Fruit fly (Drosophila melanogaster): ENCODE data around the gene Lk6.

Gene Lk6

dm6 chr3R:11780181-11780688 is 16.0 kb upstream of the Lk6 start (continued):
- TF ChIP-seq CG8388 (GFP tag; optimal IDR thresholded peaks at IDR 0.05): peak; percentile 95
- peak; percentile 63 for TF ChIP-seq CG15479 (GFP tag; optimal IDR thresholded peaks at IDR 0.05)
- no peak for TF ChIP-seq CG33213 (GFP tag; optimal IDR thresholded peaks at IDR 0.05)
- no peak for TF ChIP-seq Ets97D (GFP tag; optimal IDR thresholded peaks at IDR 0.05)
- TF ChIP-seq pum (GFP tag; optimal IDR thresholded peaks at IDR 0.05): peak; percentile 66
- TF ChIP-seq CG12744 (GFP tag; optimal IDR thresholded peaks at IDR 0.05): no peak
- TF ChIP-seq Asciz (GFP tag; optimal IDR thresholded peaks at IDR 0.05): peak; percentile 93
- TF ChIP-seq CG9817 (tag; optimal IDR thresholded peaks at IDR 0.05): peak; percentile 53
- TF ChIP-seq slbo (GFP tag; IDR thresholded peaks at IDR 0.05): no peak
- no peak for TF ChIP-seq luna (GFP tag; optimal IDR thresholded peaks at IDR 0.05)
- no peak for TF ChIP-seq NC2α (GFP tag; optimal IDR thresholded peaks at IDR 0.05)
- TF ChIP-seq fd3F (GFP tag; optimal IDR thresholded peaks at IDR 0.05): no peak
- TF ChIP-seq CG2875 (GFP tag; optimal IDR thresholded peaks at IDR 0.05): peak; percentile 95
- peak; percentile 59; the same call in 1 of the 3 replicates for TF ChIP-seq jigr1 (GFP tag; IDR thresholded peaks at IDR 0.05)
- peak; percentile 95 for TF ChIP-seq CG17359 (tag; optimal IDR thresholded peaks at IDR 0.05)
- TF ChIP-seq phol (tag; optimal IDR thresholded peaks at IDR 0.05): peak; percentile 98
- TF ChIP-seq Blimp-1 (GFP tag; optimal IDR thresholded peaks at IDR 0.05): peak; percentile 93
- TF ChIP-seq Camta (GFP tag; optimal IDR thresholded peaks at IDR 0.05): no peak
- TF ChIP-seq corto (GFP tag; optimal IDR thresholded peaks at IDR 0.05): peak; percentile 51
- peak; percentile 90 for TF ChIP-seq ewg (GFP tag; optimal IDR thresholded peaks at IDR 0.05)
- TF ChIP-seq tup (GFP tag; optimal IDR thresholded peaks at IDR 0.05): no peak
- no peak for TF ChIP-seq ftz-f1 (GFP tag; optimal IDR thresholded peaks at IDR 0.05)
- no peak for TF ChIP-seq CG9215 (GFP tag; IDR thresholded peaks at IDR 0.05)
- TF ChIP-seq Hr51 (GFP tag; optimal IDR thresholded peaks at IDR 0.05): peak; percentile 61 to 86
- TF ChIP-seq btn (GFP tag; optimal IDR thresholded peaks at IDR 0.05): peak; percentile 22
- peak; percentile 87 for TF ChIP-seq trh (GFP tag; optimal IDR thresholded peaks at IDR 0.05)
- TF ChIP-seq Nf-YC (tag; optimal IDR thresholded peaks at IDR 0.05): peak; percentile 50
- TF ChIP-seq knrl (GFP tag; IDR thresholded peaks at IDR 0.05; ENCODE audit: partially characterized antibody): no peak
- peak; percentile 95 for TF ChIP-seq Usf (GFP tag; optimal IDR thresholded peaks at IDR 0.05)
- peak; percentile 60; the same call in 2 of the 3 replicates for TF ChIP-seq gce (GFP tag; IDR thresholded peaks at IDR 0.05)
- TF ChIP-seq CG17829 (tag; optimal IDR thresholded peaks at IDR 0.05): peak; percentile 99
- peak; percentile 70 for TF ChIP-seq CG4360 (GFP tag; IDR thresholded peaks at IDR 0.05)
- peak; percentile 94 for TF ChIP-seq CG11504 (tag; optimal IDR thresholded peaks at IDR 0.05)
- no peak for TF ChIP-seq Dll (GFP tag; IDR thresholded peaks at IDR 0.05; ENCODE audit: partially characterized antibody)
- peak; percentile 87 for TF ChIP-seq CG10462 (GFP tag; optimal IDR thresholded peaks at IDR 0.05)
- peak; percentile 59; the same call in 1 of the 3 replicates for TF ChIP-seq Aef1 (GFP tag; IDR thresholded peaks at IDR 0.05)
- TF ChIP-seq jing (GFP tag; optimal IDR thresholded peaks at IDR 0.05): peak; percentile 81
- no peak for TF ChIP-seq CG10321 (GFP tag; IDR thresholded peaks at IDR 0.05)
- TF ChIP-seq Lhr (GFP tag; optimal IDR thresholded peaks at IDR 0.05): peak; percentile 89
- no peak for TF ChIP-seq schlank (tag; optimal IDR thresholded peaks at IDR 0.05)
- peak; percentile 3 for TF ChIP-seq CG12236 (GFP tag; optimal IDR thresholded peaks at IDR 0.05)
- TF ChIP-seq sisA (GFP tag; IDR thresholded peaks at IDR 0.05): peak; percentile 89
- TF ChIP-seq caup (GFP tag; optimal IDR thresholded peaks at IDR 0.05; ENCODE audit: severe bottlenecking): peak; percentile 58
- TF ChIP-seq sim (GFP tag; IDR thresholded peaks at IDR 0.05): peak; percentile 89
- peak in 1 of 2 experiments; percentile 92 for TF ChIP-seq Eip74EF (GFP tag; optimal IDR thresholded peaks at IDR 0.05)
- TF ChIP-seq CG3995 (GFP tag; optimal IDR thresholded peaks at IDR 0.05): peak; percentile 11
- no peak for TF ChIP-seq CG12071 (GFP tag; optimal IDR thresholded peaks at IDR 0.05)
- TF ChIP-seq Trl (optimal IDR thresholded peaks at IDR 0.05): peak; percentile 37 to 82
- TF ChIP-seq Trl (GFP tag; optimal IDR thresholded peaks at IDR 0.05): peak; percentile 8
- peak; percentile 78 for TF ChIP-seq cg (GFP tag; optimal IDR thresholded peaks at IDR 0.05)
